Fruit fly (Drosophila melanogaster): ENCODE data around the gene Gnmt.

DNA sequence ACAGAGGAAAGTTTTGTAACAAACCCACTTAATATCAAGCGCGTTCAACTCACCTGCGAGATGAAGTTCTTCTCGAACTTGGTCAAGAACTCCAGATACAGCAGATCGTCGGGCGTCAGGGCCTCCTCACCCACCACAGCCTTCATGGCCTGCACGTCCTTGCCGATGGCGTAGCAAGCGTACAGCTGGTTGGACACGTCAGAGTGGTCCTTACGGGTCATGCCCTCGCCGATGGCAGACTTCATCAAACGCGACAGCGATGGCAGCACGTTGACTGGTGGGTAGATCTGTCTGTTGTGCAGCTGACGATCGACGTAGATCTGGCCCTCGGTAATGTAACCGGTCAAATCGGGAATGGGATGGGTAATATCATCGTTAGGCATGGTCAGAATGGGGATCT is 49.5 kb upstream of the Gnmt start:
- TF ChIP-seq rgr (GFP tag; optimal IDR thresholded peaks at IDR 0.05) (no peak), CrebA (GFP tag; optimal IDR thresholded peaks at IDR 0.05; ENCODE audit: borderline replicate concordance) (no peak), pan (optimal IDR thresholded peaks at IDR 0.05) (no peak), usp (GFP tag; optimal IDR thresholded peaks at IDR 0.05) (no peak), h (GFP tag; optimal IDR thresholded peaks at IDR 0.05) (no peak), ey (GFP tag; optimal IDR thresholded peaks at IDR 0.05) (no peak), br (GFP tag; optimal IDR thresholded peaks at IDR 0.05) (no peak), HLH106 (tag; optimal IDR thresholded peaks at IDR 0.05) (no peak), Dif (GFP tag; optimal IDR thresholded peaks at IDR 0.05; ENCODE audit: partially characterized antibody) (no peak), dsf (GFP tag; optimal IDR thresholded peaks at IDR 0.05; ENCODE audit: borderline replicate concordance) (no peak), Myc (optimal IDR thresholded peaks at IDR 0.05) (no peak)
